Worm (Caenorhabditis elegans) whole organism, L1 larva: Measurements from ENCODE around the gene R07D5.2.

Source experiments
- aha-1 ChIP-seq: fragments of 150-350 bp; optimal IDR thresholded peaks from 2 replicates; lab custom pipeline; 2014; ENCODE audit warnings: missing biosample characterization, missing genetic modification characterization
- alr-1 ChIP-seq: fragments of 200-800 bp; sonication (Bioruptor generic); optimal IDR thresholded peaks from 2 replicates; lab custom pipeline; 2018; ENCODE audit warnings: borderline replicate concordance, mild to moderate bottlenecking, missing genetic modification characterization, missing compliant biosample characterization
- ama-1 ChIP-seq: fragments of 150-350 bp; optimal IDR thresholded peaks from 2 replicates; lab custom pipeline; 2014
- blmp-1 ChIP-seq: fragments of 150-350 bp; optimal IDR thresholded peaks from 2 replicates; lab custom pipeline; 2014; ENCODE audit warnings: missing biosample characterization, missing genetic modification characterization
- ceh-63 ChIP-seq: fragments of 200-800 bp; sonication (Bioruptor generic); optimal IDR thresholded peaks from 2 replicates; lab custom pipeline; 2018; ENCODE audit warnings: mild to moderate bottlenecking, missing genetic modification characterization, missing compliant biosample characterization
- ceh-82 ChIP-seq, 3 experiments: fragments of 150-350 bp in 1 of 3; sonication (generic microtip) in 2 of 3; optimal IDR thresholded peaks; 2 replicates each; lab custom pipeline; 2014 to 2017; ENCODE audit warnings: missing biosample characterization in 3 of 3, missing genetic modification characterization in 3 of 3
- ceh-88 ChIP-seq: fragments of 200-800 bp; sonication (Bioruptor generic); IDR thresholded peaks from 2 replicates; pipeline ENCODE4 v1.3.6; 2022; ENCODE audit warnings: missing genetic modification characterization, missing compliant biosample characterization
- ceh-90 ChIP-seq: sonication (generic microtip); optimal IDR thresholded peaks from 2 replicates; lab custom pipeline; 2016; ENCODE audit warnings: missing genetic modification characterization, missing compliant biosample characterization
- ces-1 ChIP-seq: fragments of 150-350 bp; optimal IDR thresholded peaks from 2 replicates; lab custom pipeline; 2014; ENCODE audit warnings: missing biosample characterization, missing genetic modification reagents, missing genetic modification characterization
- efl-1 ChIP-seq, 4 experiments: fragments of 150-350 bp; optimal IDR thresholded peaks in 3 of 4; peaks in 1 of 4; 1 replicate in 1 of 4; 2 replicates in 3 of 4; lab custom pipeline; 2014; ENCODE audit warnings: missing biosample characterization in 2 of 4, missing genetic modification characterization in 2 of 4, missing genetic modification reagents in 2 of 4
- elt-2 ChIP-seq: sonication (generic microtip); optimal IDR thresholded peaks from 2 replicates; lab custom pipeline; 2016; ENCODE audit warnings: missing genetic modification characterization, mild to moderate bottlenecking, inconsistent platforms, missing compliant biosample characterization, missing genetic modification reagents
- elt-3 ChIP-seq, 6 experiments: fragments of 150-350 bp in 1 of 6; sonication (generic microtip); optimal IDR thresholded peaks; 2 replicates each; lab custom pipeline; 2017 to 2018; ENCODE audit warnings: missing biosample characterization in 6 of 6, missing genetic modification characterization in 6 of 6, inconsistent platforms in 1 of 6
- fkh-8 ChIP-seq: sonication (generic microtip); optimal IDR thresholded peaks from 2 replicates; lab custom pipeline; 2016; ENCODE audit warnings: mild to moderate bottlenecking, missing genetic modification characterization, missing compliant biosample characterization
- fos-1 ChIP-seq: fragments of 150-350 bp; optimal IDR thresholded peaks from 2 replicates; lab custom pipeline; 2014; ENCODE audit warnings: missing biosample characterization, missing genetic modification characterization
- lin-13 ChIP-seq: fragments of 150-350 bp; optimal IDR thresholded peaks from 2 replicates; lab custom pipeline; 2014; ENCODE audit warnings: missing biosample characterization, missing genetic modification reagents, missing genetic modification characterization
- lin-14 ChIP-seq: fragments of 200-800 bp; sonication (Bioruptor generic); optimal IDR thresholded peaks from 2 replicates; lab custom pipeline; 2018; ENCODE audit warnings: mild to moderate bottlenecking, missing genetic modification characterization, moderate library complexity, missing compliant biosample characterization
- lin-15B ChIP-seq: fragments of 150-350 bp; sonication (generic microtip); optimal IDR thresholded peaks from 3 replicates; lab custom pipeline; 2014; ENCODE audit warnings: missing biosample characterization, missing genetic modification characterization
- lin-35 ChIP-seq, 2 experiments: fragments of 150-350 bp; optimal IDR thresholded peaks; 2 replicates each; lab custom pipeline; 2014; ENCODE audit warnings: missing biosample characterization in 2 of 2, missing genetic modification characterization in 2 of 2, missing genetic modification reagents in 2 of 2
- lir-3 ChIP-seq: sonication (generic microtip); optimal IDR thresholded peaks from 2 replicates; lab custom pipeline; 2016; ENCODE audit warnings: mild to moderate bottlenecking, missing genetic modification characterization, moderate library complexity, missing compliant biosample characterization; ENCODE audit not compliant: poor library complexity
- mab-9 ChIP-seq: fragments of 200-800 bp; sonication (Bioruptor generic); IDR thresholded peaks from 2 replicates; pipeline ENCODE4 v1.3.6; 2022; ENCODE audit warnings: missing genetic modification reagents, missing genetic modification characterization, missing compliant biosample characterization
- nhr-19 ChIP-seq: fragments of 200-800 bp; sonication (Bioruptor generic); conservative IDR thresholded peaks from 2 replicates; pipeline ENCODE4 v1.3.6; 2022; ENCODE audit warnings: missing genetic modification characterization, missing compliant biosample characterization
- nhr-20 ChIP-seq: sonication (generic microtip); optimal IDR thresholded peaks from 2 replicates; lab custom pipeline; 2016; ENCODE audit warnings: mild to moderate bottlenecking, missing genetic modification characterization, missing compliant biosample characterization
- nhr-237 ChIP-seq: fragments of 150-350 bp; optimal IDR thresholded peaks from 2 replicates; lab custom pipeline; 2014; ENCODE audit warnings: missing biosample characterization, missing genetic modification characterization
- nhr-71 ChIP-seq: sonication (generic microtip); optimal IDR thresholded peaks from 2 replicates; lab custom pipeline; 2016; ENCODE audit warnings: mild to moderate bottlenecking, missing genetic modification characterization, moderate library complexity, missing compliant biosample characterization
- nhr-85 ChIP-seq: sonication (generic microtip); peaks from one replicate; lab custom pipeline; 2016; ENCODE audit warnings: missing genetic modification characterization, inconsistent platforms, missing compliant biosample characterization
- nhr-90 ChIP-seq: sonication (generic microtip); optimal IDR thresholded peaks from 2 replicates; lab custom pipeline; 2016; ENCODE audit warnings: mild to moderate bottlenecking, missing genetic modification characterization, missing compliant biosample characterization; ENCODE audit not compliant: poor library complexity
- rnt-1 ChIP-seq: sonication (generic microtip); optimal IDR thresholded peaks from 2 replicates; lab custom pipeline; 2016; ENCODE audit warnings: mild to moderate bottlenecking, missing genetic modification characterization, moderate library complexity, missing compliant biosample characterization
- snpc-4 ChIP-seq: fragments of 150-350 bp; optimal IDR thresholded peaks from 2 replicates; lab custom pipeline; 2014; ENCODE audit warnings: missing biosample characterization, missing genetic modification characterization
- snu-23 ChIP-seq: sonication (generic microtip); optimal IDR thresholded peaks from 2 replicates; lab custom pipeline; 2016; ENCODE audit warnings: missing genetic modification characterization, missing compliant biosample characterization
- sup-37 ChIP-seq: fragments of 200-800 bp; sonication (Bioruptor generic); optimal IDR thresholded peaks from 2 replicates; lab custom pipeline; 2018; ENCODE audit warnings: mild to moderate bottlenecking, missing genetic modification characterization, missing compliant biosample characterization
- tbx-2 ChIP-seq: sonication (generic microtip); optimal IDR thresholded peaks from 2 replicates; lab custom pipeline; 2016; ENCODE audit warnings: missing genetic modification characterization, missing compliant biosample characterization
- tlp-1 ChIP-seq: fragments of 150-350 bp; optimal IDR thresholded peaks from 2 replicates; lab custom pipeline; 2014; ENCODE audit warnings: missing biosample characterization, missing genetic modification characterization
- vab-15 ChIP-seq: sonication (generic microtip); optimal IDR thresholded peaks from 2 replicates; lab custom pipeline; 2017; ENCODE audit warnings: missing genotype, mild to moderate bottlenecking, missing genetic modification characterization, missing compliant biosample characterization
- xbp-1 ChIP-seq: sonication (generic microtip); optimal IDR thresholded peaks from 2 replicates; lab custom pipeline; 2016; ENCODE audit warnings: missing genetic modification characterization, missing compliant biosample characterization

R07D5.2 gene

ce11 chrX:15077597-15078261 is 38.7 kb downstream of the R07D5.2 start, which contains the start of the genes H40L08.8, H40L08.2 and H40L08.7 (continued):
- peak; percentile 58 for TF ChIP-seq nhr-90 (tag; lab: Kevin White, UChicago)
- peak; percentile 61 for TF ChIP-seq snu-23 (GFP tag; lab: Kevin White, UChicago)
- peak; percentile 82 for TF ChIP-seq ama-1 (lab: Kevin White, UChicago)
- peak; percentile 41 for TF ChIP-seq tbx-2 (tag; lab: Kevin White, UChicago)
- TF ChIP-seq alr-1 (tag; lab: Kevin White, UChicago) = no peak
- peak; percentile 48 for TF ChIP-seq nhr-19 (GFP tag; lab: Robert Waterston, UW)
- TF ChIP-seq fos-1 (tag; lab: Kevin White, UChicago) = no peak
- TF ChIP-seq ceh-88 (GFP tag; lab: Robert Waterston, UW) = no peak
- TF ChIP-seq vab-15 = no peak
- TF ChIP-seq nhr-71 = peak; percentile 71
- TF ChIP-seq sup-37 (GFP tag; lab: Kevin White, UChicago) = no peak
- peak; percentile 53 for TF ChIP-seq blmp-1 (tag; lab: Kevin White, UChicago)
- TF ChIP-seq nhr-237 (tag; lab: Kevin White, UChicago) = no peak
- no peak for TF ChIP-seq aha-1 (tag; lab: Kevin White, UChicago)
- TF ChIP-seq elt-2 (tag; lab: Kevin White, UChicago) = no peak
- peak; percentile 90 for TF ChIP-seq nhr-85 (tag; lab: Kevin White, UChicago)
- no peak for TF ChIP-seq xbp-1 (tag; lab: Kevin White, UChicago)
- no peak for TF ChIP-seq tlp-1

DNA sequence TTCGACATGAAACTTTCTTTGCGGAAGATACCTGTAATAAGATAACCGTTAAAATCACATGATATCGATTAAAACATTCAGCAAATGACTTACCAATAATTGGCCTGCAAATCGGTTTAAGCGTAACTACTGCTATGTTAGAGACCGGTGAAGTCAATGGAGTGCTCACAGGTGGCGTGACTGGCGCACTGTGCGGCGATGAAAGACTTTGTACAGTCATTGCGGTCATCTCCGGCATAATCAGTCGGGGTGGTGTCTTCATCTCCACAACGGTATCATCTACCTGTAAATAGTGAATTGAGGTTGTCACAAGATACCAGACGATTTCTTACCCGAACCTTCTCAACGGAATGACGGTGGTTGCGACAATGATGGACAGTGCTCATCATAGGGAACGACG is 39.5 kb downstream of the R07D5.2 start:
- TF ChIP-seq aha-1 (tag; lab: Kevin White, UChicago) (no peak), lin-15B (tag; lab: Kevin White, UChicago) (no peak), ces-1 (GFP tag; lab: Kevin White, UChicago) (no peak), ceh-82 (tag; optimal IDR thresholded peaks at IDR 0.05; lab: Kevin White, UChicago) (no peak), mab-9 (GFP tag; lab: Robert Waterston, UW) (no peak), lin-35 (GFP tag; optimal IDR thresholded peaks at IDR 0.05; lab: Kevin White, UChicago) (peak in 1 of 2 experiments; percentile 22), fkh-8 (tag; lab: Kevin White, UChicago) (no peak)

ce11 chrX:15076042-15076565 is 40.3 kb downstream of the R07D5.2 start, which contains the start of the genes H40L08.3 and H40L08.9:
Gene H40L08.3 (minus strand): TSS chrX:15076092.
Gene H40L08.9 (minus strand): TSS chrX:15076480.
- peak; percentile 4 for TF ChIP-seq nhr-71
- peak; percentile 72 for TF ChIP-seq nhr-85 (tag; lab: Kevin White, UChicago)
- TF ChIP-seq ceh-63 (GFP tag; lab: Kevin White, UChicago) = no peak
- peak in 2 of 6 experiments; percentile 31 to 35 for TF ChIP-seq elt-3 (tag; optimal IDR thresholded peaks at IDR 0.05; lab: Kevin White, UChicago)
- TF ChIP-seq lin-13 = no peak
- TF ChIP-seq nhr-20 (tag; lab: Kevin White, UChicago) = peak; percentile 47
- peak; percentile 21 for TF ChIP-seq lin-14 (GFP tag; lab: Kevin White, UChicago)
- no peak for TF ChIP-seq ceh-90
- TF ChIP-seq rnt-1 (tag; lab: Kevin White, UChicago) = peak; percentile 3

DNA sequence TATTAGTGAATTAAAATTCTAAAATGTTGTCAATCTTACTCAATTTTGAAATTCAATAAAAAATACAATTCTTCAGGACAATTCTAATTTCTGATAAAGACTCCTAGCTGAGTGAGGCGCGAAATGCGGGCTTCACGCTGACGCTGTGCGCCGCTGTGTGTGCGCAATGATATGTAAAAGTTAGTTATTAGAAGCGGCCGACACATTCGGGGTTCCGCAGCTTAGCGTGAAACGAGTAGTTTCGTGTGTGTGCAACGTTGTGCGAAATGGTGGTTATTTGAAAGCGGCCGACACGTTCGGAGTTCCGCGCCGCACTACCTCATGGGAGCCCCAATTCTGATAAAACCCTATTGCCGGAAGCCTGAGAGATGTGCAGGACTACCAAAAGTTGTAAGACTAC is 41.2 kb downstream of the R07D5.2 start:
- peak; percentile 11 for TF ChIP-seq snpc-4 (tag; lab: Kevin White, UChicago)
- TF ChIP-seq nhr-85 (tag; lab: Kevin White, UChicago) = peak; percentile 9
- TF ChIP-seq efl-1 (optimal IDR thresholded peaks at IDR 0.05; lab: Kevin White, UChicago) = no peak
- peak in 1 of 2 experiments; percentile 53 for TF ChIP-seq efl-1 (GFP tag; optimal IDR thresholded peaks at IDR 0.05 in 1 of 2; lab: Kevin White, UChicago)
- TF ChIP-seq lir-3 (tag; lab: Kevin White, UChicago) = no peak
